Worm (Caenorhabditis elegans) whole organism, L4 larva: ENCODE data around the gene C50E3.9.

ENCODE experiments used
- F37D6.2 ChIP-seq: sonication (generic microtip); optimal IDR thresholded peaks from 2 replicates; lab custom pipeline; 2016; ENCODE audit warnings: mild to moderate bottlenecking, missing genetic modification characterization, missing compliant biosample characterization
- T20F7.1 ChIP-seq: fragments of 200-800 bp; sonication (Bioruptor generic); optimal IDR thresholded peaks from 2 replicates; lab custom pipeline; 2018; ENCODE audit warnings: mild to moderate bottlenecking, missing genetic modification characterization, missing compliant biosample characterization
- Y105C5A.15 ChIP-seq: fragments of 200-800 bp; sonication (Bioruptor generic); IDR thresholded peaks from 2 replicates; pipeline ENCODE4 v1.3.6; 2022; ENCODE audit warnings: missing genetic modification characterization, missing compliant biosample characterization
- ZK337.2 ChIP-seq: fragments of 200-800 bp; sonication (Bioruptor generic); IDR thresholded peaks from 2 replicates; pipeline ENCODE4 v1.3.6; 2022; ENCODE audit warnings: missing genetic modification reagents, missing genetic modification characterization, missing compliant biosample characterization
- aha-1 ChIP-seq: fragments of 150-350 bp; peaks from one replicate; lab custom pipeline; 2014; ENCODE audit warnings: missing biosample characterization, missing genetic modification characterization
- ceh-28 ChIP-seq: fragments of 150-350 bp; optimal IDR thresholded peaks from 2 replicates; lab custom pipeline; 2014; ENCODE audit warnings: missing biosample characterization, missing genetic modification reagents, missing genetic modification characterization
- ceh-44 ChIP-seq: fragments of 200-800 bp; sonication (Bioruptor generic); IDR thresholded peaks from 2 replicates; pipeline ENCODE4 v1.3.6; 2022; ENCODE audit warnings: missing genetic modification reagents, missing genetic modification characterization, missing compliant biosample characterization
- daf-16 ChIP-seq, 3 experiments: sonication (generic microtip); optimal IDR thresholded peaks; 2 replicates each; lab custom pipeline; 2016 to 2017; ENCODE audit warnings: missing genetic modification characterization in 3 of 3, missing genetic modification reagents in 3 of 3, mild to moderate bottlenecking in 2 of 3, missing compliant biosample characterization in 2 of 3, missing biosample characterization in 1 of 3, moderate library complexity in 1 of 3
- daf-8 ChIP-seq: fragments of 200-800 bp; sonication (Bioruptor generic); IDR thresholded peaks from 2 replicates; pipeline ENCODE4 v1.3.6; 2022; ENCODE audit warnings: missing genetic modification characterization, missing compliant biosample characterization
- dmd-6 ChIP-seq: fragments of 200-800 bp; sonication (Bioruptor generic); IDR thresholded peaks from 2 replicates; pipeline ENCODE4 v1.3.6; 2022; ENCODE audit warnings: missing genetic modification reagents, missing genetic modification characterization, missing compliant biosample characterization
- dmd-9 ChIP-seq: fragments of 200-800 bp; sonication (Bioruptor generic); IDR thresholded peaks from 2 replicates; pipeline ENCODE4 v1.3.6; 2022; ENCODE audit warnings: missing genetic modification reagents, missing genetic modification characterization, missing compliant biosample characterization
- dpl-1 ChIP-seq: fragments of 150-350 bp; optimal IDR thresholded peaks from 2 replicates; lab custom pipeline; 2014; ENCODE audit warnings: missing biosample characterization, missing genetic modification reagents, missing genetic modification characterization
- dve-1 ChIP-seq: sonication (generic microtip); optimal IDR thresholded peaks from 2 replicates; lab custom pipeline; 2017; ENCODE audit warnings: antibody characterized with exemption, mild to moderate bottlenecking, missing genetic modification characterization, missing compliant biosample characterization; ENCODE audit not compliant: insufficient read depth
- egl-27 ChIP-seq: sonication (generic microtip); optimal IDR thresholded peaks from 3 replicates; lab custom pipeline; 2017; ENCODE audit warnings: missing biosample characterization, missing genetic modification reagents, missing genetic modification characterization
- fkh-10 ChIP-seq: fragments of 150-350 bp; optimal IDR thresholded peaks from 2 replicates; lab custom pipeline; 2014; ENCODE audit warnings: missing biosample characterization, missing genetic modification reagents, missing genetic modification characterization
- fos-1 ChIP-seq: fragments of 150-350 bp; optimal IDR thresholded peaks from 2 replicates; lab custom pipeline; 2014; ENCODE audit warnings: missing biosample characterization, missing genetic modification characterization
- gei-8 ChIP-seq: fragments of 200-800 bp; sonication (Bioruptor generic); optimal IDR thresholded peaks from 2 replicates; lab custom pipeline; 2018; ENCODE audit warnings: mild to moderate bottlenecking, missing genetic modification characterization, missing compliant biosample characterization
- lin-1 ChIP-seq: fragments of 200-800 bp; sonication (Bioruptor generic); IDR thresholded peaks from 2 replicates; pipeline ENCODE4 v1.3.6; 2022; ENCODE audit warnings: missing genetic modification reagents, missing genetic modification characterization, missing compliant biosample characterization
- lin-15B ChIP-seq: fragments of 150-350 bp; sonication (generic microtip); optimal IDR thresholded peaks from 3 replicates; lab custom pipeline; 2014; ENCODE audit warnings: missing biosample characterization, missing genetic modification characterization
- lin-38 ChIP-seq: fragments of 200-800 bp; sonication (Bioruptor generic); IDR thresholded peaks from 2 replicates; pipeline ENCODE4 v1.3.6; 2022; ENCODE audit warnings: missing genetic modification reagents, missing genetic modification characterization, missing compliant biosample characterization
- lir-3 ChIP-seq: sonication (generic microtip); optimal IDR thresholded peaks from 2 replicates; lab custom pipeline; 2016; ENCODE audit warnings: mild to moderate bottlenecking, missing genetic modification characterization, missing compliant biosample characterization
- lsy-2 ChIP-seq, 2 experiments: fragments of 150-350 bp in 1 of 2; sonication (generic microtip) in 1 of 2; optimal IDR thresholded peaks; 2 replicates each; lab custom pipeline; 2014 to 2017; ENCODE audit warnings: missing biosample characterization in 2 of 2, missing genetic modification characterization in 2 of 2
- madf-5 ChIP-seq, 2 experiments: fragments of 200-800 bp; sonication (Bioruptor generic); IDR thresholded peaks; 2 replicates each; pipeline ENCODE4 v1.3.6; 2022; ENCODE audit warnings: missing compliant biosample characterization in 2 of 2, missing genetic modification characterization in 2 of 2
- mep-1 ChIP-seq: fragments of 150-350 bp; sonication (generic microtip); optimal IDR thresholded peaks from 3 replicates; lab custom pipeline; 2014; ENCODE audit warnings: missing biosample characterization, missing genetic modification characterization
- mes-2 ChIP-seq: sonication (generic microtip); optimal IDR thresholded peaks from 2 replicates; lab custom pipeline; 2016; ENCODE audit warnings: missing genotype, mild to moderate bottlenecking, missing genetic modification characterization, missing compliant biosample characterization; ENCODE audit not compliant: poor library complexity, severe bottlenecking
- mxl-3 ChIP-seq: fragments of 200-800 bp; sonication (Bioruptor generic); optimal IDR thresholded peaks from 2 replicates; lab custom pipeline; 2018; ENCODE audit warnings: mild to moderate bottlenecking, missing genetic modification characterization, missing compliant biosample characterization
- nhr-102 ChIP-seq: sonication (generic microtip); optimal IDR thresholded peaks from 2 replicates; lab custom pipeline; 2016; ENCODE audit warnings: mild to moderate bottlenecking, missing genetic modification characterization, moderate library complexity, missing compliant biosample characterization
- nhr-28 ChIP-seq: fragments of 150-350 bp; optimal IDR thresholded peaks from 2 replicates; lab custom pipeline; 2014; ENCODE audit warnings: missing biosample characterization, missing genetic modification characterization
- nhr-77 ChIP-seq: fragments of 150-350 bp; optimal IDR thresholded peaks from 2 replicates; lab custom pipeline; 2014; ENCODE audit warnings: missing biosample characterization, missing genetic modification characterization
- rbr-2 ChIP-seq: sonication (generic microtip); optimal IDR thresholded peaks from 2 replicates; lab custom pipeline; 2016; ENCODE audit warnings: missing genotype, missing genetic modification characterization, missing compliant biosample characterization
- sdz-12 ChIP-seq: fragments of 200-800 bp; sonication (Bioruptor generic); optimal IDR thresholded peaks from 2 replicates; lab custom pipeline; 2018; ENCODE audit warnings: mild to moderate bottlenecking, missing genetic modification characterization, missing compliant biosample characterization
- snpc-1.2 ChIP-seq: fragments of 200-800 bp; sonication (Bioruptor generic); IDR thresholded peaks from 2 replicates; pipeline ENCODE4 v1.3.6; 2022; ENCODE audit warnings: missing genetic modification reagents, missing genetic modification characterization, missing compliant biosample characterization
- spr-1 ChIP-seq: sonication (generic microtip); optimal IDR thresholded peaks from 2 replicates; lab custom pipeline; 2016; ENCODE audit warnings: mild to moderate bottlenecking, missing genetic modification characterization, missing compliant biosample characterization
- spr-3 ChIP-seq: fragments of 200-800 bp; sonication (Bioruptor generic); optimal IDR thresholded peaks from 2 replicates; lab custom pipeline; 2018; ENCODE audit warnings: mild to moderate bottlenecking, missing genetic modification characterization, missing compliant biosample characterization
- tag-97 ChIP-seq: fragments of 200-800 bp; sonication (Bioruptor generic); IDR thresholded peaks from 2 replicates; pipeline ENCODE4 v1.3.6; 2022; ENCODE audit warnings: missing genetic modification characterization, missing compliant biosample characterization
- unc-62 ChIP-seq, 3 experiments: fragments of 150-350 bp in 1 of 3; sonication (generic microtip); optimal IDR thresholded peaks in 2 of 3; peaks in 1 of 3; 1 replicate in 1 of 3; 2 replicates in 2 of 3; lab custom pipeline; 2014 to 2017; ENCODE audit warnings: missing biosample characterization in 3 of 3, missing genetic modification characterization in 3 of 3, missing genetic modification reagents in 3 of 3, missing genotype in 1 of 3
- ztf-11 ChIP-seq: fragments of 150-350 bp; optimal IDR thresholded peaks from 2 replicates; lab custom pipeline; 2014; ENCODE audit warnings: missing biosample characterization, missing genetic modification characterization

C50E3.9 gene

ce11 chrV:7590454-7590853, 9.6 kb downstream of the C50E3.9 start, which contains the start of gene C50E3.6:
Gene C50E3.6, minus strand, starts transcription at chrV:7590554.
- TF ChIP-seq fkh-10 (GFP tag; lab: Kevin White, UChicago) (peak; percentile 15), sdz-12 (no peak)

ce11 chrV:7587637-7588036, 12.4 kb downstream of the C50E3.9 start, which contains the start of the genes F19F10.11 and C50E3.5:
Gene F19F10.11, minus strand, starts transcription at chrV:7587704.
Gene C50E3.5, plus strand, starts transcription at chrV:7587996.
- TF ChIP-seq lin-1 (GFP tag; lab: Robert Waterston, UW) (no peak), gei-8 (GFP tag; lab: Kevin White, UChicago) (no peak), ZK337.2 (no peak), lsy-2 (tag; optimal IDR thresholded peaks at IDR 0.05; lab: Kevin White, UChicago) (peak in 1 of 2 experiments; percentile 71), spr-1 (tag; lab: Kevin White, UChicago) (no peak), dpl-1 (GFP tag; lab: Kevin White, UChicago) (peak; percentile 43), daf-8 (GFP tag; lab: Robert Waterston, UW) (no peak), nhr-28 (tag; lab: Kevin White, UChicago) (peak; percentile 37), daf-16 (GFP tag; optimal IDR thresholded peaks at IDR 0.05; lab: Kevin White, UChicago) (no peak), daf-16 (tag; optimal IDR thresholded peaks at IDR 0.05; lab: Kevin White, UChicago) (no peak), lir-3 (tag; lab: Kevin White, UChicago) (no peak), ztf-11 (tag; lab: Kevin White, UChicago) (no peak), lin-38 (GFP tag; lab: Robert Waterston, UW) (peak; percentile 97), Y105C5A.15 (no peak), mep-1 (tag; lab: Kevin White, UChicago) (peak; percentile 24), nhr-102 (tag; lab: Kevin White, UChicago) (no peak), mes-2 (tag; lab: Kevin White, UChicago) (peak; percentile 73), dmd-9 (GFP tag; lab: Robert Waterston, UW) (no peak), F37D6.2 (tag; lab: Kevin White, UChicago) (no peak), T20F7.1 (GFP tag; lab: Kevin White, UChicago) (no peak), madf-5 (GFP tag; IDR thresholded peaks at IDR 0.05; lab: Robert Waterston, UW) (no peak), rbr-2 (tag; lab: Kevin White, UChicago) (peak; percentile 30), mxl-3 (GFP tag; lab: Kevin White, UChicago) (no peak)

- TF ChIP-seq ceh-44 (GFP tag; lab: Robert Waterston, UW): peak; percentile 38; the same call in 1 of the 2 replicates
- peak; percentile 41 for TF ChIP-seq rbr-2 (tag; lab: Kevin White, UChicago)
- no peak for TF ChIP-seq nhr-102 (tag; lab: Kevin White, UChicago)
- no peak for TF ChIP-seq fos-1 (tag; lab: Kevin White, UChicago)
- TF ChIP-seq snpc-1.2 (GFP tag; lab: Robert Waterston, UW): no peak
- peak in 1 of 2 experiments; percentile 65 for TF ChIP-seq unc-62 (GFP tag; optimal IDR thresholded peaks at IDR 0.05 in 1 of 2; lab: Kevin White, UChicago)
- no peak for TF ChIP-seq unc-62 (tag; optimal IDR thresholded peaks at IDR 0.05; lab: Kevin White, UChicago)
- peak; percentile 20 for TF ChIP-seq dve-1 (tag; lab: Kevin White, UChicago)
- peak; percentile 2 for TF ChIP-seq aha-1 (tag; lab: Kevin White, UChicago)
- TF ChIP-seq ceh-28 (tag; lab: Kevin White, UChicago): peak; percentile 45
- TF ChIP-seq lin-38 (GFP tag; lab: Robert Waterston, UW): peak; percentile 96
- no peak for TF ChIP-seq spr-3 (GFP tag; lab: Kevin White, UChicago)
- no peak for TF ChIP-seq lin-15B
- TF ChIP-seq spr-1 (tag; lab: Kevin White, UChicago): no peak
- no peak for TF ChIP-seq nhr-77 (tag; lab: Kevin White, UChicago)
- peak; percentile 67 for TF ChIP-seq mes-2 (tag; lab: Kevin White, UChicago)
- peak; percentile 36 for TF ChIP-seq dpl-1 (GFP tag; lab: Kevin White, UChicago)
- no peak for TF ChIP-seq tag-97 (GFP tag; lab: Robert Waterston, UW)
- no peak for TF ChIP-seq dmd-6
- TF ChIP-seq lsy-2 (tag; optimal IDR thresholded peaks at IDR 0.05; lab: Kevin White, UChicago): peak in 1 of 2 experiments; percentile 77
- TF ChIP-seq mep-1 (tag; lab: Kevin White, UChicago): peak; percentile 52
- TF ChIP-seq egl-27: no peak
Observed at ce11 chrV:7580378-7580777, 19.7 kb downstream of the C50E3.9 start, which contains the start of gene ets-6. Gene ets-6, minus strand, starts transcription at chrV:7580546.
